Fruit fly (Drosophila melanogaster): ENCODE results near the gene CG32755.
A peak's percentile ranks its signal among the peaks of the same experiment; 100 is the strongest.

Gene CG32755

dm6 chrX:5916494-5917309, 33.3 kb upstream of the CG32755 start, which contains the start of the genes Shmt and CG3726 (continued):
- peak; percentile 26 for TF ChIP-seq CG12236 (GFP tag; optimal IDR thresholded peaks at IDR 0.05)
- TF ChIP-seq MESR4 (GFP tag; optimal IDR thresholded peaks at IDR 0.05), result no peak
- TF ChIP-seq CG6854 (GFP tag; optimal IDR thresholded peaks at IDR 0.05), result peak; percentile 21
- peak; percentile 42; the same call in 1 of the 2 replicates for TF ChIP-seq chm (GFP tag; IDR thresholded peaks at IDR 0.05)
- no peak for TF ChIP-seq CG11093 (GFP tag; IDR thresholded peaks at IDR 0.05)
- no peak for TF ChIP-seq CG1832 (GFP tag; optimal IDR thresholded peaks at IDR 0.05)
- TF ChIP-seq CG4617 (GFP tag; optimal IDR thresholded peaks at IDR 0.05; ENCODE audit: borderline replicate concordance), result no peak
- peak in 1 of 2 experiments; percentile 98 for TF ChIP-seq Hr78 (GFP tag; optimal IDR thresholded peaks at IDR 0.05)
- peak; percentile 37 for TF ChIP-seq her (GFP tag; optimal IDR thresholded peaks at IDR 0.05)
- peak; percentile 44 for TF ChIP-seq CG12071 (GFP tag; optimal IDR thresholded peaks at IDR 0.05)
- TF ChIP-seq Spps (tag; optimal IDR thresholded peaks at IDR 0.05), result no peak

dm6 chrX:5917310-5917988, 32.6 kb upstream of the CG32755 start:
- TF ChIP-seq Ets65A (GFP tag), result peak; percentile 33
- no peak for TF ChIP-seq Max (GFP tag; optimal IDR thresholded peaks at IDR 0.05)
- peak; percentile 4 for TF ChIP-seq nom (GFP tag; optimal IDR thresholded peaks at IDR 0.05)
- peak; percentile 20; the same call in 1 of the 2 replicates for TF ChIP-seq Atf6 (GFP tag; IDR thresholded peaks at IDR 0.05)

DNA sequence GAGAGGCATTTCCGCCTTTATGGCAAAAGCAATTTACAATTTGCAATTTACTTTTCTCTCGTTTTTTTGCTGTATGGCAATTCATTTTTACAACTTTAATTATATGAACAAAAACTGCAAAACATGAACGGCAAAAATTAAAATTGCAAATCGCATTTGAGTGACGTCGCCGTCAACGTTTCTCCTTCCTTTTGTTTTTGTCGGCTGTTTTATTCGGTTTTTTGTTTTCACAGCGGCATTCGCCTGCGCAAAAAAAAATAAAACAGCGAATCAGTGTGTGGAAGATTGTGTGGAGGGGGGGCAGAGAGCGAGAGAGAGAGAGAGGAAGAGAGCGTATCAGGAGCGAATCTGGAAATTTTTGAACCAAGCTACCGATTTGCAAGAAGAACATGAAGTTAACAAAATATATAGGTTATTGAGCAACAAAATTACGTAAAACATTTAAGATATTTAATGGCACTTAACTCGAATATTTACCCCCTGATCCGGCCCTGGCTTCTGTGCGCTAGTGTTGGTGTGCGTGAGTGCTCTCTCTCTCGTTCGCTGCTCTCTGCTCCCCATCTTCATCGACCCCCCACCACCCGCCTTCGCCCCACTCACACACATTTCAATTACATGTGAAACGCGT, 31.4 kb upstream of the CG32755 start:
- peak; percentile 99 for TF ChIP-seq Hr3 (GFP tag; optimal IDR thresholded peaks at IDR 0.05)
- peak; percentile 99 for TF ChIP-seq Gsc (GFP tag; IDR thresholded peaks at IDR 0.05)
- TF ChIP-seq CG9932 (GFP tag; IDR thresholded peaks at IDR 0.05), result peak; percentile 100
- peak; percentile 97 for TF ChIP-seq CG13123 (GFP tag; optimal IDR thresholded peaks at IDR 0.05)
- peak; percentile 99 for TF ChIP-seq CrebB (tag; optimal IDR thresholded peaks at IDR 0.05)
- peak; percentile 100 for TF ChIP-seq Aef1 (GFP tag; IDR thresholded peaks at IDR 0.05)
- TF ChIP-seq CG10267 (tag; optimal IDR thresholded peaks at IDR 0.05), result peak; percentile 91
- peak; percentile 99 for TF ChIP-seq Hmr (GFP tag; optimal IDR thresholded peaks at IDR 0.05)
- TF ChIP-seq CG10959 (GFP tag; IDR thresholded peaks at IDR 0.05), result peak; percentile 99
- peak; percentile 99 for TF ChIP-seq Fer3 (tag; optimal IDR thresholded peaks at IDR 0.05)
- TF ChIP-seq zf30C (GFP tag; optimal IDR thresholded peaks at IDR 0.05), result peak; percentile 31
- peak; percentile 99 for TF ChIP-seq CG13624 (GFP tag; optimal IDR thresholded peaks at IDR 0.05)
- peak; percentile 99 for TF ChIP-seq bcd (GFP tag; optimal IDR thresholded peaks at IDR 0.05)
- no peak for TF ChIP-seq pan (optimal IDR thresholded peaks at IDR 0.05)
- TF ChIP-seq pan (GFP tag; optimal IDR thresholded peaks at IDR 0.05 in 1 of 2, IDR thresholded peaks at IDR 0.05 in 1 of 2), result peak in 1 of 2 experiments; percentile 99
- TF ChIP-seq tup (GFP tag; optimal IDR thresholded peaks at IDR 0.05), result peak; percentile 98
- TF ChIP-seq CG17385 (GFP tag; optimal IDR thresholded peaks at IDR 0.05), result peak; percentile 96
- TF ChIP-seq D19A (tag; optimal IDR thresholded peaks at IDR 0.05), result peak; percentile 94
- peak; percentile 99 for TF ChIP-seq CG7372 (GFP tag; IDR thresholded peaks at IDR 0.05)
- TF ChIP-seq chif (GFP tag; optimal IDR thresholded peaks at IDR 0.05), result peak; percentile 99
- TF ChIP-seq CG17802 (tag; optimal IDR thresholded peaks at IDR 0.05), result peak; percentile 90
- TF ChIP-seq gt (GFP tag; IDR thresholded peaks at IDR 0.05), result peak; percentile 98
- TF ChIP-seq Bgb (GFP tag; IDR thresholded peaks at IDR 0.05; ENCODE audit: partially characterized antibody), result peak; percentile 96
- peak; percentile 99 for TF ChIP-seq pum (GFP tag; optimal IDR thresholded peaks at IDR 0.05)
- TF ChIP-seq eve (GFP tag; optimal IDR thresholded peaks at IDR 0.05), result peak in 1 of 2 experiments; percentile 95
- peak; percentile 95 for TF ChIP-seq CG11696 (GFP tag; IDR thresholded peaks at IDR 0.05)
- TF ChIP-seq disco-r (GFP tag; optimal IDR thresholded peaks at IDR 0.05), result peak; percentile 98
- peak; percentile 98 for TF ChIP-seq CG11398 (GFP tag; optimal IDR thresholded peaks at IDR 0.05)
- TF ChIP-seq en (GFP tag; optimal IDR thresholded peaks at IDR 0.05), result peak; percentile 97
- TF ChIP-seq gsb (GFP tag; IDR thresholded peaks at IDR 0.05), result peak; percentile 99

All from whole organism, embryonic.